Worm (Caenorhabditis elegans): ENCODE results near the gene M88.3.

DNA sequence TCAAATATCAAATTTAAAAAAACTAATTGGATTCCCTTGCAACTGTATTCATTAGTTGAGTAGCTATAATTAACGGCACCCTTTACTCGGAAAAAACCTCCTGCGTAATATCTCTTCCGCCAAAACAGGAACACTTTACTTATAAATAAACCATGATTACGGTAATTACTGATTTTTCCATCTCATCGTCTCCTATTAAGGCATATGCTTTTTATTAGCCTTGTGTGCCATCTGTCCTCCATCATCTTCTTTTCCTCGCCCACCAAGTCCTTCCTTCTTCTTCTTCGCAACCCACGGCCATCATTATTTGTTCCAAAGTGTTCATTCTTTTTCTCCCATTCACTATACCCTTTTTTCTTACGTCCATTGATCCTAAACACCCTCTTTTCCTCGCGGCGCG lies 25.4 kb downstream of the M88.3 start:
- no peak for TF ChIP-seq dao-5 (tag; optimal IDR thresholded peaks at IDR 0.05)
- no peak for TF ChIP-seq him-1 (tag; optimal IDR thresholded peaks at IDR 0.05)

All from whole organism, L4/young adult.